Fruit fly (Drosophila melanogaster): ENCODE data around the gene Wdfy2.

The Wdfy2 gene

DNA sequence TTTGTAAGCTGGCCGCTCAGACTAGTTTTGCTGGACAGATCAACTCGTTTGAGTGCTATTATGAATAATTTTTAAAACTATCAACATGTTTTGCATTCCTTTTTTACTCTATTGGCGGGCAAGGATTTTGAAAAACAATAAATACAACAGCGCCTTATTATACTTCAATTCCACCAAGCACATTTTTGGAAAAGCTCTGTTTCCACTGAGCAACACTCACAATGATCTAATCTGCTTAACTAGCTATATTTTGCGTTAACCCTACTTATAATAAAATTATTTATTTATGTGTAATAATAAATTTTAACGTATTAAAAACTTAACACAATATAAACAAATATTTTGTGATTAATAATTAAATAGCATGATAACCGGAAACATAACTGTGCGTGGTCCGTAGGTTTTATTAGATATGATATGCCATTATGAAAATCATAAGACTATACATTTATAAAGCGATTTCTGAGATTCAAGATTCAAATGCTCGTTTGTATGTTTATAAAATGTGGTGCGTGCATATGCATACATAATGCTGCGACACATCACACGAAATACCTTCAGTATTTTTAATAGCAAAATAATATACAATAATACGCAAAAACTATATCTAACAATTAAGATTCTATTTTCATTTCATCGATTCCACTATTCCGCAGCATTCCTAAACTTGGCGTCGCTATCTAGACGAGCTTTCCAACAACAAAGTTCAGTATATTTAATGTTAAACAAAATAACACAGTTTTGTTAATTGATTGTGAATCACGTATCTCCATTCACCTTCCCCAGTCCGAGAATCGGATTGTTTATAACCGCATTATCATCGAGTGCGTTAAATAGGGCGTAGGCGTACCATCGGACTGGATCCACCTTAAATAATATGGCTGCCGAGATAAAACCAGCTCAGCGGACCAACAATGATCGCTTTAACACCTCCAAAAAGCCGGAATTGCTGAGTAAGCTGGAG is at the start of gene Wdfy2, which contains the start of gene pie:
TSS of gene Wdfy2 (plus strand) at position 649 of the 964 bp plus-strand sequence.
TSS of gene pie (minus strand) at position 138 of the 964 bp plus-strand sequence.
- no peak for TF ChIP-seq CG17801 (GFP tag; optimal IDR thresholded peaks at IDR 0.05; ENCODE audit: partially characterized antibody)

DNA sequence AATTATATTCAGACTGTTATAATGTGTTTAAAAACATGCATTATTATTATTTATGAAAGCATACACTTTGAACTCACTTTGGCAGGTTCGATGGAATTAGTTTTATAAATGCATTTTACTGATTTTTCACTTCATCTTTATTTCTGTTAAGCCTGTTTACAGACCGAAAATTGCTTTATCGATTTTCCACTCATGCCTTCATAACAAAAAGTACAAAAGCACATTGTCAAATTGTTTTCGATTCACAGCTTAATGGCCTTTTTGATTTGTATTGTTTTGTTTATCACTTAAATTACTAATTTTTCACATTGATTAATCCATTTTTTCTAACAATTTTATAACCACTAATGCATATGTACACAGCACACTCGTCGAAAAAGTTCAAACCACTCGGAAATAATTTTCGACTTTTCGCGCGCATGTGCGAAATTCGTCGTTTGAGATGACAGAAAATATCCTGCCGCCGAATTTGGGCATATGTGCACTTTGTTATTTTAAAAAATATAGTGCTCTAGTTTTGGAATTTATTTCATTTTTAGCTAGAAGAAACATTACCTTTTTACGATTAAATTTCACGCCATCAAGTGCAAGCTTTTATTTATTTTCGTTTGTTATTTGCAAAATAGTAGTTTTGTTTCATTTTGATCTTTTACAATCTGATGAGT is 49.4 kb upstream of the Wdfy2 start, which contains the start of gene rho-5:
TSS of gene rho-5 (minus strand) at position 296 of the 665 bp plus-strand sequence.
- no peak for TF ChIP-seq CG17801 (GFP tag; optimal IDR thresholded peaks at IDR 0.05; ENCODE audit: partially characterized antibody)

DNA sequence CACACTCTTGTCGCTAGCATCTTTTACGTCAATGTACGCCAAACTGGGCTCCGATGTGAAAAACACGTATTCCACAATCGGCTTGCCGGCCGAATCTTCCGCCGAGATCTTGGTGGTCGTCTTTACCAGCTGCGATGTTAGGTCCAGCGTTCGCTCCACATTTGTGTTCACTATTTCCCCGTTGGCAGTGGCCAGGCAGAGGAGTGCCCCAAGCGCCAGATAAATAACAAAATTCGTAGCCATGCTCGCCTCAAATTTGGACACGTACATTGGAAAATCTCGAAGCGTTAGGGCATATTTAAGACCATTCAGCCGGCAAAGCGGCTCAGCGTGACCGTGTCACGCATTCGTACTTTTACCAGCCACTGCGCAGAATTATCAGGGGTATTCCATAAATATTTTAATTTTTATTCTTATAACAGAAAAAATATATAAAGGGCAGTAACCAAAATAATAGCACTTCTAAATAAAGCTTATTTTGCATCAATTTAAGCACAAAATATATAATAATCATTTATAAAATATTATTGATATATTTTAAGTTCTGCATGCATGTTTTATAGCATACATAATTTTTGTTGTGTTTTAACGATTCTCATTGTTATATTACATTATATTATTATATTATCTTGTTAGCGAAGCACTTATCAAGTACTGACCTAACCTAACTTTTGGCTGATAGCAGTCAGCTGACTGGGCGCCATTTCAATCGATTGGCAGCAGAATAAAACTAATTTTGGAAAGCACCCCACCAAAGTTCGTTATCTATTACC is 47.4 kb upstream of the Wdfy2 start, which contains the start of the genes CG33303 and dpr19:
TSS of gene CG33303 (minus strand) at position 294 of the 773 bp plus-strand sequence.
TSS of gene dpr19 (plus strand) at position 705 of the 773 bp plus-strand sequence.
- TF ChIP-seq CG17801 (GFP tag; optimal IDR thresholded peaks at IDR 0.05; ENCODE audit: partially characterized antibody), result peak; percentile 59

dm6 chr2L:10376276-10376675 is 46.8 kb upstream of the Wdfy2 start:
- no peak for TF ChIP-seq CG17801 (GFP tag; optimal IDR thresholded peaks at IDR 0.05; ENCODE audit: partially characterized antibody)

DNA sequence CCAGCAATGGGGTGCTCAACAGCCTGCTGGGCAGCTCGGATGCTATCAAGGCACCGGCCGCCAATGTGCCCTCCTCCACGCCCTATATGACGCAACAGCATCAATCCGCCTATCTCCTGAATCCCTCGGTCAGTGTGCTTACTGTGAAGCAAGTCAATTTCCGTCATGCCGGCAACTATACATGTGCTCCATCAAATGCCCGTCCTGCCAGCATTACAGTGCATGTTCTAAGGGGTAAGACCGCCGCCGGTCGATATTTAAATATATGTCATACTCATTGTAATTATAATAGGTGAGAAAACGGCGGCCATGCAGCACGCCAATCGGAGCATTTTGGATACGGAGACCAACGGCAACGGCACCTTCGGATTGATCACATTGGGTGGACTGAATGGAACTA is 44.5 kb upstream of the Wdfy2 start:
- no peak for TF ChIP-seq CG17801 (GFP tag; optimal IDR thresholded peaks at IDR 0.05; ENCODE audit: partially characterized antibody)

- TF ChIP-seq CG17801 (GFP tag; optimal IDR thresholded peaks at IDR 0.05; ENCODE audit: partially characterized antibody), result no peak
Measured at dm6 chr2L:10379865-10380264, 43.2 kb upstream of the Wdfy2 start, which contains the start of gene gny. Gene gny, plus strand, starts transcription at chr2L:10380103.

- TF ChIP-seq CG17801 (GFP tag; optimal IDR thresholded peaks at IDR 0.05; ENCODE audit: partially characterized antibody), result peak; percentile 33
Measured at dm6 chr2L:10381890-10382450, 41.1 kb upstream of the Wdfy2 start, which contains the start of gene CG5096. Gene CG5096, plus strand, starts transcription at chr2L:10382263.

dm6 chr2L:10386208-10386805 is 36.8 kb upstream of the Wdfy2 start, which contains the start of the genes Cdk1 and mRpS7:
Gene Cdk1, minus strand, starts transcription at chr2L:10386262.
Gene mRpS7, plus strand, starts transcription at chr2L:10386662.
- TF ChIP-seq CG17801 (GFP tag; optimal IDR thresholded peaks at IDR 0.05; ENCODE audit: partially characterized antibody), result peak; percentile 36

- no peak for TF ChIP-seq CG17801 (GFP tag; optimal IDR thresholded peaks at IDR 0.05; ENCODE audit: partially characterized antibody)
Measured at dm6 chr2L:10386824-10387223, 36.3 kb upstream of the Wdfy2 start.

dm6 chr2L:10387869-10388726 is 35.0 kb upstream of the Wdfy2 start, which contains the start of gene da:
Gene da, plus strand, starts transcription at chr2L:10388105.
- TF ChIP-seq CG17801 (GFP tag; optimal IDR thresholded peaks at IDR 0.05; ENCODE audit: partially characterized antibody), result peak; percentile 41

DNA sequence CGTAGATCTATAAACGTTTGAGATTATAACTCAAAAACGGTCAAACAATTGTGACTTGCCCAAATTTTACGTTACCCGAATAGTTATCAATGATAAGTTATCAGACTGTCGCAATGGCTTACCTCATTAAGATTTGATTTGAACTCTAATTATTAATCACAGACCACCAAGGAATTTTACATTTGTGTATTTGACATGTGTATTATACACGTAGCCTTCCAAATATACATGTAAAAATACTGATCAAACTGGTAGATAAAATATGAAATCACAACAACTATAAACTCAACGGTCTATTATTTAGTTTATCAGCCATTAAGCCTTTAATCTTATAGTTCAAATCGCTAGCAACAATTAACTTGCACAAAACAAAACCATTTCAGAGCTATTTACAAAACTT is 29.6 kb upstream of the Wdfy2 start:
- no peak for TF ChIP-seq CG17801 (GFP tag; optimal IDR thresholded peaks at IDR 0.05; ENCODE audit: partially characterized antibody)

DNA sequence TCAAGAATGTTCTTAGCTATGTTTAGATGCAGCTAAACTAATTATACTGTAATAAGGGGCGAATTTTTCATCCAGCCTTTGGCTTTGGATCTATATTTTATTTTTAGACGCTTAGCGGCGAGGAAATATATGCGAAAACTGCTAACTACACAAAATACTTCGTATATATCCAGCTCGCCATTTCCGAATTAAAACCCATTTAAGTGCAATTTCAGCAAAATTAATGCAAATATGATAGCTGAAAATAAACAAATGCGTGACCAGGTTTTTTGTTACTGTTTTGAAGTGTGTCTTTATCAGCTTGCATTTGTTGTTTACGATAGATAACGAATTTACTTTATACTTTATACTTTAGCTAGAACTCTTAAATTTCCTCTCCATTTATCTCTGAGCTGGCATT is 28.1 kb upstream of the Wdfy2 start:
- TF ChIP-seq CG17801 (GFP tag; optimal IDR thresholded peaks at IDR 0.05; ENCODE audit: partially characterized antibody), result peak; percentile 8
